Worm (Caenorhabditis elegans): ENCODE data around the gene C16C8.8.
"Not testable (repeated sequence)": the region's sequence is repeated elsewhere in the genome, so short reads cannot be mapped to it uniquely, and the experiment has no call there.

Gene C16C8.8

ce11 chrII:3470549-3470948, 9.1 kb upstream of the C16C8.8 start, which contains the start of gene Y49F6B.20:
Y49F6B.20 (minus strand) TSS chrII:3470649.
- TF ChIP-seq hmbx-1 (tag; optimal IDR thresholded peaks at IDR 0.05) (no peak), scrt-1 (GFP tag; IDR thresholded peaks at IDR 0.05) (no peak), ama-1 (optimal IDR thresholded peaks at IDR 0.05) (no peak), ceh-36 (tag; optimal IDR thresholded peaks at IDR 0.05) (no peak), aly-1 (tag; optimal IDR thresholded peaks at IDR 0.05) (no peak), sea-1 (GFP tag; conservative IDR thresholded peaks at IDR 0.05) (no peak), flt-1 (GFP tag; IDR thresholded peaks at IDR 0.05) (no peak), F13C5.2 (tag; optimal IDR thresholded peaks at IDR 0.05) (no peak), ets-7 (tag; optimal IDR thresholded peaks at IDR 0.05) (no peak), tbx-11 (GFP tag; IDR thresholded peaks at IDR 0.05) (no peak), tra-4 (tag; optimal IDR thresholded peaks at IDR 0.05) (no peak), tbx-37 (GFP tag; conservative IDR thresholded peaks at IDR 0.05) (no peak), pes-1 (GFP tag; IDR thresholded peaks at IDR 0.05) (no peak), ceh-13 (GFP tag; optimal IDR thresholded peaks at IDR 0.05) (no peak), hmg-4 (GFP tag; optimal IDR thresholded peaks at IDR 0.05) (no peak), B0310.2 (tag; optimal IDR thresholded peaks at IDR 0.05) (no peak), hnd-1 (tag; optimal IDR thresholded peaks at IDR 0.05) (no peak)

- not testable (repeated sequence) for TF ChIP-seq ceh-13 (GFP tag; optimal IDR thresholded peaks at IDR 0.05); hmg-4 (GFP tag; optimal IDR thresholded peaks at IDR 0.05); B0310.2 (tag; optimal IDR thresholded peaks at IDR 0.05)
These were observed 3.1 kb upstream of the C16C8.8 start, which contains the start of gene C16C8.10 for ce11 chrII:3464580-3464979. C16C8.10 (minus strand) TSS chrII:3464680.

DNA sequence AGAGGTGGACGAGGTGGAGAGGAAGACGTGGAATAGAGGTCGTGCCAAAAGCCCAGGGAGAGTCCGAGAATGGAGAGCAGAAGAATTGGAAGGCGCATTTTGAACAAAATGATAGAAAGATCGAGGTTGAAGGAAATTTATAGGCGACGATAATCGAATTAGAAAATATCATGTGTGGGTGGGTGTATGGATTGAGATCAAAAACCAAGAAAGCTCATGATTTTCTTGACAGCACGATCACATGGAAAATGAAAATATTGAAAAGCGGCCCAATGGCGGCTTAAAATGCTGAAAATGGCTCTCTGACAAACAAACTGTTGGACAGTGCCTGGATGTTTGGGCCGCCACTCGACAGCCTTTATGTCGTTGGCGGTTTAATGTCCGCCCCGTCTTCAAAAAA, 1.6 kb upstream of the C16C8.8 start, which contains the start of gene C16C8.9:
C16C8.9 (minus strand) TSS at position 101 of the 400 bp plus-strand sequence.
- TF ChIP-seq hmg-4 (GFP tag; optimal IDR thresholded peaks at IDR 0.05) (no peak), ets-7 (tag; optimal IDR thresholded peaks at IDR 0.05) (no peak), ceh-13 (GFP tag; optimal IDR thresholded peaks at IDR 0.05) (no peak), flt-1 (GFP tag; IDR thresholded peaks at IDR 0.05) (no peak), hnd-1 (tag; optimal IDR thresholded peaks at IDR 0.05) (no peak), tbx-37 (GFP tag; conservative IDR thresholded peaks at IDR 0.05) (no peak), tbx-11 (GFP tag; IDR thresholded peaks at IDR 0.05) (no peak), sea-1 (GFP tag; conservative IDR thresholded peaks at IDR 0.05) (no peak), tra-4 (tag; optimal IDR thresholded peaks at IDR 0.05) (no peak), scrt-1 (GFP tag; IDR thresholded peaks at IDR 0.05) (no peak)

ce11 chrII:3460048-3460447, 1.4 kb downstream of the C16C8.8 start, which contains the start of gene C16C8.7:
C16C8.7 (minus strand) TSS chrII:3460148.
- no peak for TF ChIP-seq ceh-13 (GFP tag; optimal IDR thresholded peaks at IDR 0.05)

DNA sequence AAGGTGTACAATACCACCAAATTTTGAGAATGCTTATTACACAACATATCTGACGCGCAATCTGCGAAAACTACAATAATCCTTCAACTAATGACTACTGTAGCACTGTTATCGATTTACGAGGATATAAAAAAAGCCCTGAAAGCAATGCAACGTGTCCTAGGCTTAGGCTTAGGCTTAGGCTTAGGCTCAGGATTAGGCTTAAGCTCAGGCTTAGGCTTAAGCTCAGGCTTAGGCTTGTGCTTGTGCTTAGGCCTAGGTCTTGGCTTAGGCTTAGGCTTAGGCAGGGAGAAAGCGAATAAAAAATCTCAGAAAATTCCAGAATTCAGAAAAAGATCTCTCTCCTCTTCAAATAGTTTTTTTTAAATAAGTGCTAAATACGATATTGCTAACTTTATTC, 2.3 kb downstream of the C16C8.8 start:
- TF ChIP-seq ceh-36 (tag; optimal IDR thresholded peaks at IDR 0.05) (peak; percentile 69), hmg-4 (GFP tag; optimal IDR thresholded peaks at IDR 0.05) (no peak)

DNA sequence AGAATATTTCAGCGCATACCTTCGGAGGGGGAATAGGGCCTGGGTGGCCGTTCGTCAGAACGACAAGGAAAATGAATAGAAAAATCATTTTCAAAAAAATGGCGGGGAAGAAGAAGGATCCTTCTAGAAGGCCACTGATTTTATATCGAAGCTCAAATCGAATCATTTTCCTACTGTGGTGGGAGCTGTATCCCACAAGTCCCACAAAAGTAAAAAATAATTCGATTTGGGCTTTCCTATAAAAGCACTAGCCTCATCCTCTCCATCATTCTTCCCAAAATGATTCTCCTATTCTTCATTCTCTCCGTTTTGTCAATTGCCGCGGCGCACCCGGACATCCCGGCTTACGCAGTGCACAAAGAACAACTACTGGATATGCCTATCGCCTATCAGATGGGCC, 3.3 kb downstream of the C16C8.8 start, which contains the start of the genes C16C8.26 and C16C8.19:
C16C8.26 (minus strand) TSS at position 101 of the 400 bp plus-strand sequence.
C16C8.19 (plus strand) TSS at position 279 of the 400 bp plus-strand sequence.
- TF ChIP-seq aly-1 (tag; optimal IDR thresholded peaks at IDR 0.05) (no peak), B0310.2 (tag; optimal IDR thresholded peaks at IDR 0.05) (no peak), hnd-1 (tag; optimal IDR thresholded peaks at IDR 0.05) (no peak), ceh-36 (tag; optimal IDR thresholded peaks at IDR 0.05) (no peak), flt-1 (GFP tag; IDR thresholded peaks at IDR 0.05) (no peak), tra-4 (tag; optimal IDR thresholded peaks at IDR 0.05) (no peak), ets-7 (tag; optimal IDR thresholded peaks at IDR 0.05) (no peak), sea-1 (GFP tag; conservative IDR thresholded peaks at IDR 0.05) (no peak), ceh-13 (GFP tag; optimal IDR thresholded peaks at IDR 0.05) (no peak), pes-1 (GFP tag; IDR thresholded peaks at IDR 0.05) (no peak), F13C5.2 (tag; optimal IDR thresholded peaks at IDR 0.05) (no peak), tbx-37 (GFP tag; conservative IDR thresholded peaks at IDR 0.05) (no peak), hmg-4 (GFP tag; optimal IDR thresholded peaks at IDR 0.05) (no peak), scrt-1 (GFP tag; IDR thresholded peaks at IDR 0.05) (no peak), tbx-11 (GFP tag; IDR thresholded peaks at IDR 0.05) (no peak), hmbx-1 (tag; optimal IDR thresholded peaks at IDR 0.05) (no peak)

DNA sequence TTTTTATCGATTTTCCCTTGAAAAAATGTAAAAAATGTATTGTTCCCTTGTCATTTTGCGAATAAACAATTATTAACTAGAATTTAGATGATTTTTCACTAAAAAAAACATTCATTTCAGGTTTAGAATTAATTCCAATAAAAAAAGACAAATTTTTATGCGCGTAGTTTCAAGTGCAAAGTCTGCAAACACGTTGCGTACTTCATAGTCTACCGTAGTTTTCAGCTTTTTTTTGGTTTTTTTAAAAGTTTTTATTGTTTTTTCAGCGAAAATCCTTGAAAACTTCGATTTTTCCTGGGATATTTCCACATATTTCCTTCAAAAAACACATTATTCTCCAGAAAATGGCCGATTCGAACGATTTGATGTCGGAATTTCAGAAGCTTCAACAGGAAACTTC, 8.0 kb downstream of the C16C8.8 start, which contains the start of gene C16C8.11:
C16C8.11 (plus strand) TSS at position 188 of the 400 bp plus-strand sequence.
- TF ChIP-seq scrt-1 (GFP tag; IDR thresholded peaks at IDR 0.05) (no peak), sea-1 (GFP tag; conservative IDR thresholded peaks at IDR 0.05) (no peak), hmbx-1 (tag; optimal IDR thresholded peaks at IDR 0.05) (no peak), tbx-11 (GFP tag; IDR thresholded peaks at IDR 0.05) (no peak), hnd-1 (tag; optimal IDR thresholded peaks at IDR 0.05) (no peak), pes-1 (GFP tag; IDR thresholded peaks at IDR 0.05) (no peak), ets-7 (tag; optimal IDR thresholded peaks at IDR 0.05) (no peak), ceh-36 (tag; optimal IDR thresholded peaks at IDR 0.05) (no peak), tra-4 (tag; optimal IDR thresholded peaks at IDR 0.05) (no peak), aly-1 (tag; optimal IDR thresholded peaks at IDR 0.05) (no peak), B0310.2 (tag; optimal IDR thresholded peaks at IDR 0.05) (no peak), F13C5.2 (tag; optimal IDR thresholded peaks at IDR 0.05) (no peak)

- TF ChIP-seq tbx-11 (GFP tag; IDR thresholded peaks at IDR 0.05) (no peak), hmg-4 (GFP tag; optimal IDR thresholded peaks at IDR 0.05) (no peak), flt-1 (GFP tag; IDR thresholded peaks at IDR 0.05) (no peak), pes-1 (GFP tag; IDR thresholded peaks at IDR 0.05) (no peak), hnd-1 (tag; optimal IDR thresholded peaks at IDR 0.05) (no peak), ets-7 (tag; optimal IDR thresholded peaks at IDR 0.05) (no peak), ama-1 (optimal IDR thresholded peaks at IDR 0.05) (no peak), F13C5.2 (tag; optimal IDR thresholded peaks at IDR 0.05) (no peak), B0310.2 (tag; optimal IDR thresholded peaks at IDR 0.05) (no peak), ceh-13 (GFP tag; optimal IDR thresholded peaks at IDR 0.05) (no peak), hmbx-1 (tag; optimal IDR thresholded peaks at IDR 0.05) (no peak), tra-4 (tag; optimal IDR thresholded peaks at IDR 0.05) (no peak), aly-1 (tag; optimal IDR thresholded peaks at IDR 0.05) (no peak)
These were observed 9.1 kb downstream of the C16C8.8 start, which contains the start of gene C16C8.12 for ce11 chrII:3452421-3452820. C16C8.12 (plus strand) TSS chrII:3452721.
